Fruit fly (Drosophila melanogaster) whole organism, embryonic: ENCODE measurements around the gene peng.

ENCODE experiments used
- ATbp ChIP-seq: fragments of 200-800 bp; sonication (Bioruptor generic); optimal IDR thresholded peaks from 2 replicates; lab custom pipeline; 2017; ENCODE audit warnings: missing biosample characterization, mild to moderate bottlenecking, missing genetic modification characterization, missing genetic modification reagents
- Adf1 ChIP-seq: fragments of 200-800 bp; sonication (Bioruptor generic); IDR thresholded peaks from 2 replicates; pipeline ENCODE4 v1.3.6; 2022; ENCODE audit warnings: missing biosample characterization, missing genetic modification characterization
- C15 ChIP-seq: fragments of 200-800 bp; sonication (Bioruptor generic); IDR thresholded peaks from 3 replicates; pipeline ENCODE4 v1.3.6; 2022; ENCODE audit warnings: missing biosample characterization, missing genetic modification characterization
- CG1024 ChIP-seq: fragments of 200-800 bp; sonication (Bioruptor generic); IDR thresholded peaks from 2 replicates; pipeline ENCODE4 v1.3.6; 2022; ENCODE audit warnings: missing biosample characterization, missing genetic modification characterization
- CG10979 ChIP-seq: fragments of 200-800 bp; sonication (Bioruptor generic); optimal IDR thresholded peaks from 2 replicates; lab custom pipeline; 2018; ENCODE audit warnings: missing biosample characterization, mild to moderate bottlenecking, missing genetic modification characterization, moderate library complexity
- CG12769 ChIP-seq: fragments of 200-800 bp; sonication (Bioruptor generic); optimal IDR thresholded peaks from 2 replicates; lab custom pipeline; 2019; ENCODE audit warnings: missing biosample characterization, mild to moderate bottlenecking, missing genetic modification characterization, moderate library complexity
- CG15696 ChIP-seq: fragments of 200-800 bp; sonication (Bioruptor generic); optimal IDR thresholded peaks from 2 replicates; lab custom pipeline; 2019; ENCODE audit warnings: missing biosample characterization, mild to moderate bottlenecking, missing genetic modification characterization, moderate library complexity
- CG17186 ChIP-seq: fragments of 200-800 bp; sonication (Bioruptor generic); optimal IDR thresholded peaks from 3 replicates; lab custom pipeline; 2017; ENCODE audit warnings: missing biosample characterization, missing genetic modification reagents, missing genetic modification characterization
- CG17328 ChIP-seq: fragments of 200-800 bp; sonication (Bioruptor generic); IDR thresholded peaks from 2 replicates; pipeline ENCODE4 v1.3.6; 2022; ENCODE audit warnings: missing biosample characterization, missing genetic modification characterization
- CG17359 ChIP-seq: fragments of 200-800 bp; sonication (Bioruptor generic); optimal IDR thresholded peaks from 3 replicates; lab custom pipeline; 2018; ENCODE audit warnings: missing biosample characterization, mild to moderate bottlenecking, missing genetic modification characterization, moderate library complexity
- CG18011 ChIP-seq: fragments of 200-800 bp; sonication (Bioruptor generic); optimal IDR thresholded peaks from 2 replicates; lab custom pipeline; 2017; ENCODE audit warnings: missing biosample characterization, missing genetic modification characterization, mild to moderate bottlenecking, moderate library complexity, missing genotype
- CG2199 ChIP-seq: fragments of 200-800 bp; sonication (Bioruptor generic); IDR thresholded peaks from 3 replicates; pipeline ENCODE4 v1.3.6; 2022; ENCODE audit warnings: missing biosample characterization, missing genetic modification characterization
- CG31441 ChIP-seq: fragments of 200-800 bp; sonication (Bioruptor generic); IDR thresholded peaks from 2 replicates; pipeline ENCODE4 v1.3.6; 2022; ENCODE audit warnings: missing biosample characterization, missing genetic modification characterization
- CG3847 ChIP-seq: fragments of 200-800 bp; sonication (Bioruptor generic); IDR thresholded peaks from 2 replicates; pipeline ENCODE4 v1.3.6; 2022; ENCODE audit warnings: missing biosample characterization, missing genetic modification characterization
- CG8478 ChIP-seq: fragments of >200 bp; optimal IDR thresholded peaks from 2 replicates; lab custom pipeline; 2018
- CG8944 ChIP-seq: fragments of 200-800 bp; sonication (Bioruptor generic); optimal IDR thresholded peaks from 3 replicates; lab custom pipeline; 2016; ENCODE audit warnings: missing biosample characterization, missing genetic modification characterization
- CG9437 ChIP-seq: fragments of 200-800 bp; sonication (Bioruptor generic); optimal IDR thresholded peaks from 2 replicates; lab custom pipeline; 2018; ENCODE audit warnings: missing biosample characterization, mild to moderate bottlenecking, missing genetic modification characterization
- Chrac-16 ChIP-seq: fragments of 200-800 bp; sonication (Bioruptor generic); optimal IDR thresholded peaks from 3 replicates; lab custom pipeline; 2016; ENCODE audit warnings: missing biosample characterization, missing genetic modification characterization
- D ChIP-seq, 2 experiments: fragments of 200-800 bp in 1 of 2; fragments of >200 bp in 1 of 2; sonication (Bioruptor generic) in 1 of 2; optimal IDR thresholded peaks; 2 replicates in 1 of 2; 3 replicates in 1 of 2; lab custom pipeline; 2017; ENCODE audit warnings: mild to moderate bottlenecking in 1 of 2, missing biosample characterization in 1 of 2, missing genetic modification characterization in 1 of 2, missing genetic modification reagents in 1 of 2
- Dek ChIP-seq: fragments of 200-800 bp; sonication (Bioruptor generic); optimal IDR thresholded peaks from 3 replicates; lab custom pipeline; 2019; ENCODE audit warnings: missing biosample characterization, mild to moderate bottlenecking, missing genetic modification characterization, moderate library complexity
- Drgx ChIP-seq: fragments of 200-800 bp; sonication (Bioruptor generic); IDR thresholded peaks from 2 replicates; pipeline ENCODE4 v1.3.6; 2022; ENCODE audit warnings: missing biosample characterization, missing genetic modification characterization
- E2f1 ChIP-seq: fragments of 200-800 bp; sonication (Bioruptor generic); IDR thresholded peaks from 2 replicates; pipeline ENCODE4 v1.3.6; 2022; ENCODE audit warnings: missing biosample characterization, missing genetic modification characterization
- Ets97D ChIP-seq: fragments of 200-800 bp; sonication (Bioruptor generic); optimal IDR thresholded peaks from 3 replicates; lab custom pipeline; 2016; ENCODE audit warnings: missing biosample characterization, missing genetic modification characterization
- Gug ChIP-seq: fragments of 200-800 bp; sonication (Bioruptor generic); IDR thresholded peaks from 4 replicates; pipeline ENCODE4 v1.3.6; 2022; ENCODE audit warnings: missing biosample characterization, missing genetic modification characterization
- Lim3 ChIP-seq: fragments of 200-800 bp; sonication (Bioruptor generic); IDR thresholded peaks from 2 replicates; pipeline ENCODE4 v1.3.6; 2022; ENCODE audit warnings: missing biosample characterization, missing genetic modification characterization
- Rfx ChIP-seq: fragments of 200-800 bp; sonication (Bioruptor generic); IDR thresholded peaks from 2 replicates; pipeline ENCODE4 v1.3.6; 2022; ENCODE audit warnings: missing biosample characterization, missing genetic modification characterization
- Stat92E ChIP-seq, 3 experiments: fragments of >200 bp in 2 of 3; fragments of 200-800 bp in 1 of 3; sonication (Bioruptor generic) in 1 of 3; optimal IDR thresholded peaks; 2 replicates each; lab custom pipeline; 2017 to 2019; ENCODE audit warnings: missing biosample characterization in 3 of 3, missing genetic modification characterization in 3 of 3, mild to moderate bottlenecking in 1 of 3, moderate library complexity in 1 of 3
- Xrp1 ChIP-seq: fragments of 200-800 bp; sonication (Bioruptor generic); IDR thresholded peaks from 2 replicates; pipeline ENCODE4 v1.3.6; 2022; ENCODE audit warnings: missing biosample characterization, missing genetic modification characterization
- az2 ChIP-seq: fragments of 200-800 bp; sonication (Bioruptor generic); optimal IDR thresholded peaks from 3 replicates; lab custom pipeline; 2016; ENCODE audit warnings: missing biosample characterization, missing genetic modification characterization
- bbx ChIP-seq: fragments of 200-800 bp; sonication (Bioruptor generic); IDR thresholded peaks from 2 replicates; pipeline ENCODE4 v1.3.6; 2022; ENCODE audit warnings: missing biosample characterization, missing genetic modification characterization; ENCODE audit not compliant: partially characterized antibody
- chif ChIP-seq, 2 experiments: fragments of 200-800 bp; sonication (Bioruptor generic); optimal IDR thresholded peaks; 3 replicates each; lab custom pipeline; 2016; ENCODE audit warnings: missing biosample characterization in 2 of 2, missing genetic modification characterization in 2 of 2
- ci ChIP-seq: fragments of 200-800 bp; sonication (Bioruptor generic); IDR thresholded peaks from 3 replicates; pipeline ENCODE4 v1.3.6; 2022; ENCODE audit warnings: missing biosample characterization, missing genetic modification characterization
- dmrt99B ChIP-seq: fragments of 200-800 bp; sonication (Bioruptor generic); optimal IDR thresholded peaks from 2 replicates; lab custom pipeline; 2018; ENCODE audit warnings: missing biosample characterization, mild to moderate bottlenecking, missing genetic modification characterization, moderate library complexity
- dysf ChIP-seq: fragments of 200-800 bp; sonication (Bioruptor generic); IDR thresholded peaks from 3 replicates; pipeline ENCODE4 v1.3.6; 2022; ENCODE audit warnings: missing biosample characterization, missing genetic modification characterization
- fd96Cb ChIP-seq: fragments of 200-800 bp; sonication (Bioruptor generic); optimal IDR thresholded peaks from 2 replicates; lab custom pipeline; 2018; ENCODE audit warnings: missing biosample characterization, mild to moderate bottlenecking, missing genetic modification characterization, moderate library complexity
- gsb-n ChIP-seq: fragments of 200-800 bp; sonication (Bioruptor generic); optimal IDR thresholded peaks from 3 replicates; lab custom pipeline; 2018; ENCODE audit warnings: missing biosample characterization, mild to moderate bottlenecking, missing genetic modification characterization
- lbe ChIP-seq: fragments of 200-800 bp; sonication (Bioruptor generic); optimal IDR thresholded peaks from 2 replicates; lab custom pipeline; 2016; ENCODE audit warnings: missing biosample characterization, mild to moderate bottlenecking, missing genetic modification characterization
- lov ChIP-seq, 2 experiments: fragments of 200-800 bp in 1 of 2; fragments of >200 bp in 1 of 2; sonication (Bioruptor generic) in 1 of 2; IDR thresholded peaks in 1 of 2; optimal IDR thresholded peaks in 1 of 2; 2 replicates in 1 of 2; 3 replicates in 1 of 2; pipeline versions ENCODE4 v1.3.6 to Lab custom; 2017 to 2022; ENCODE audit warnings: missing biosample characterization in 1 of 2, missing genetic modification characterization in 1 of 2
- nmo ChIP-seq: fragments of 200-800 bp; sonication (Bioruptor generic); optimal IDR thresholded peaks from 2 replicates; lab custom pipeline; 2018; ENCODE audit warnings: missing biosample characterization, mild to moderate bottlenecking, missing genetic modification characterization, moderate library complexity
- org-1 ChIP-seq: fragments of 200-800 bp; sonication (Bioruptor generic); optimal IDR thresholded peaks from 2 replicates; lab custom pipeline; 2017; ENCODE audit warnings: missing biosample characterization, missing genetic modification characterization
- prd ChIP-seq, 3 experiments: fragments of >200 bp in 2 of 3; fragments of 200-800 bp in 1 of 3; sonication (Bioruptor generic) in 1 of 3; optimal IDR thresholded peaks in 2 of 3; IDR thresholded peaks in 1 of 3; 2 replicates in 2 of 3; 3 replicates in 1 of 3; pipeline versions ENCODE4 v1.3.6 to Lab custom; 2017 to 2022; ENCODE audit warnings: missing biosample characterization in 1 of 3, missing genetic modification characterization in 1 of 3
- pum ChIP-seq: fragments of 200-800 bp; sonication (Bioruptor generic); optimal IDR thresholded peaks from 2 replicates; lab custom pipeline; 2016; ENCODE audit warnings: missing biosample characterization, missing genetic modification characterization
- stc ChIP-seq: fragments of 200-800 bp; sonication (Bioruptor generic); IDR thresholded peaks from 2 replicates; pipeline ENCODE4 v1.3.6; 2022; ENCODE audit warnings: missing biosample characterization, missing genetic modification characterization
- tap ChIP-seq: fragments of 200-800 bp; optimal IDR thresholded peaks from 3 replicates; lab custom pipeline; 2019; ENCODE audit warnings: missing biosample characterization, mild to moderate bottlenecking, missing genetic modification characterization, moderate library complexity
- tgo ChIP-seq: fragments of 200-800 bp; sonication (Bioruptor generic); IDR thresholded peaks from 3 replicates; pipeline ENCODE4 v1.3.6; 2022; ENCODE audit warnings: missing biosample characterization, missing genetic modification characterization
- trh ChIP-seq: fragments of 200-800 bp; sonication (Bioruptor generic); optimal IDR thresholded peaks from 2 replicates; lab custom pipeline; 2016; ENCODE audit warnings: missing biosample characterization, missing genetic modification characterization
- vfl ChIP-seq: fragments of 200-800 bp; sonication (Bioruptor generic); optimal IDR thresholded peaks from 2 replicates; lab custom pipeline; 2016; ENCODE audit warnings: missing biosample characterization, missing genetic modification characterization
- zen2 ChIP-seq: fragments of 200-800 bp; sonication (Bioruptor generic); IDR thresholded peaks from 3 replicates; pipeline ENCODE4 v1.3.6; 2022; ENCODE audit warnings: missing biosample characterization, missing genetic modification characterization; ENCODE audit not compliant: partially characterized antibody

peng gene

DNA sequence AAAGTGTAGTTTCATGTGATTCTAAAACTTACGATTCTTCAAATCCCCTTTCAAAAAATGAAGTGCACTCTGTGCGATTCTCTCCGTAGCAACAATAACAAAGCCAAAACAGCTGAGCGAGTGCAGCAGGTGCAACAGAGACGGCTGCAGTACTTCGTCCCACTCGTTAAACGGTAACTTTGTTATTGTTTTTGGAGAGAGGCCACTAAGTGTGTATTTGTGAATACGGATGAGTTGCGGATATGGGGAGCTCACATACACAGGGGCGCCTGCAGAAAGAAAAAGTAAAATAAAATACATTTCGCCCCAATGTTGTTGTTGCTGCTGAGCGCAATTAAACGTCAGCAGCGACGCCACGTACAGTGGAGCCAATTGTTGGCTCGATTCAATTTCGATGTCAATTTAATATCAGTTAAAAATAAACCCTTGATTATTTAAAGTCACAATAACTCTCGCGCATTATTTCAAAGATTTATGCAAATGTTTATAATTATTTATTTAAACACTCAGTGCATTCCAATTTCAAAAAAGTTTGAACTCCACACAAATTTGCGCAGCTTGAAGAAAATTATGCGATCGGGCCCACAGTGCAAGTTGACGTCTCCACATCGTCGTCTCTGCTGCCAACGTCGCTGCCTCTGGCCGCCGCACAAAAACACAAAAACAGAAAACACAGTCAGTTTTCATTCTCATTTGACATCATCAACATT is 17.9 kb upstream of the peng start (continued):
- TF ChIP-seq vfl (GFP tag; lab: Kevin White, UChicago) (peak; percentile 97), Dek (peak; percentile 97), bbx (peak; percentile 56; the same call in 1 of the 2 replicates), lov (optimal IDR thresholded peaks at IDR 0.05; lab: Kevin White, UChicago) (no peak), lov (GFP tag; IDR thresholded peaks at IDR 0.05; lab: Robert Waterston, UW) (peak; percentile 82), dmrt99B (tag; lab: Kevin White, UChicago) (peak; percentile 99), CG31441 (GFP tag; lab: Robert Waterston, UW) (peak; percentile 99), zen2 (no peak), pum (GFP tag; lab: Kevin White, UChicago) (peak; percentile 92), D (optimal IDR thresholded peaks at IDR 0.05; lab: Kevin White, UChicago) (no peak), D (GFP tag; optimal IDR thresholded peaks at IDR 0.05; lab: Kevin White, UChicago) (peak; percentile 98), CG3847 (GFP tag; lab: Robert Waterston, UW) (peak; percentile 97), C15 (GFP tag; lab: Robert Waterston, UW) (peak; percentile 89), CG10979 (tag; lab: Kevin White, UChicago) (peak; percentile 97), Lim3 (GFP tag; lab: Robert Waterston, UW) (peak; percentile 90), az2 (GFP tag; lab: Kevin White, UChicago) (peak; percentile 98), CG8944 (GFP tag; lab: Kevin White, UChicago) (peak; percentile 92), tap (peak; percentile 98), fd96Cb (tag; lab: Kevin White, UChicago) (peak; percentile 98), CG2199 (GFP tag; lab: Robert Waterston, UW) (peak; percentile 89), E2f1 (GFP tag; lab: Robert Waterston, UW) (peak; percentile 96), ATbp (GFP tag; lab: Kevin White, UChicago) (peak; percentile 98), dysf (GFP tag; lab: Robert Waterston, UW) (peak; percentile 99), CG18011 (peak; percentile 90), Gug (GFP tag; lab: Robert Waterston, UW) (peak; percentile 94), chif (GFP tag; optimal IDR thresholded peaks at IDR 0.05; lab: Kevin White, UChicago) (peak; percentile 93 to 96), CG17328 (GFP tag; lab: Robert Waterston, UW) (peak; percentile 93), ci (GFP tag; lab: Robert Waterston, UW) (peak; percentile 95), Ets97D (peak; percentile 87), Drgx (GFP tag; lab: Robert Waterston, UW) (peak; percentile 97), CG8478 (lab: Kevin White, UChicago) (no peak), CG12769 (tag; lab: Kevin White, UChicago) (peak; percentile 95), org-1 (GFP tag; lab: Kevin White, UChicago) (peak; percentile 98), CG15696 (tag; lab: Kevin White, UChicago) (peak; percentile 96), CG1024 (GFP tag; lab: Robert Waterston, UW) (peak; percentile 80), CG17359 (tag; lab: Kevin White, UChicago) (peak; percentile 98), CG9437 (GFP tag; lab: Kevin White, UChicago) (peak; percentile 93), Xrp1 (GFP tag; lab: Robert Waterston, UW) (peak; percentile 96), Rfx (GFP tag; lab: Robert Waterston, UW) (peak; percentile 98), CG17186 (GFP tag; lab: Kevin White, UChicago) (peak; percentile 86), gsb-n (tag; lab: Kevin White, UChicago) (peak; percentile 96), Chrac-16 (peak; percentile 97), Stat92E (GFP tag; optimal IDR thresholded peaks at IDR 0.05; lab: Kevin White, UChicago) (peak in 1 of 3 experiments; percentile 78), tgo (peak; percentile 97), prd (optimal IDR thresholded peaks at IDR 0.05; lab: Kevin White, UChicago) (no peak), prd (GFP tag; IDR thresholded peaks at IDR 0.05; lab: Robert Waterston, UW) (peak; percentile 96), Adf1 (peak; percentile 97), trh (GFP tag; lab: Kevin White, UChicago) (peak; percentile 94), lbe (GFP tag; lab: Kevin White, UChicago) (peak; percentile 92), nmo (GFP tag; lab: Kevin White, UChicago) (peak; percentile 99), stc (GFP tag; lab: Robert Waterston, UW) (peak; percentile 96)
